Worm (Caenorhabditis elegans) whole organism, L4/young adult: ENCODE data around the gene eri-5.

Experiments used
- W03F9.2 ChIP-seq: fragments of 150-350 bp; optimal IDR thresholded peaks from 2 replicates; lab custom pipeline; 2014; ENCODE audit warnings: missing biosample characterization, missing genetic modification characterization
- dao-5 ChIP-seq: sonication (generic microtip); optimal IDR thresholded peaks from 2 replicates; lab custom pipeline; 2016; ENCODE audit warnings: missing genotype, missing genetic modification characterization, moderate library complexity, missing compliant biosample characterization
- him-1 ChIP-seq: sonication (generic microtip); optimal IDR thresholded peaks from 2 replicates; lab custom pipeline; 2016; ENCODE audit warnings: missing genotype, missing genetic modification reagents, missing genetic modification characterization, missing compliant biosample characterization

The eri-5 gene

ce11 chrIV:2390804-2391203 is at the start of gene eri-5:
eri-5 (plus strand) TSS chrIV:2390821.
- TF ChIP-seq W03F9.2 (no peak), dao-5 (no peak), him-1 (no peak)

- TF ChIP-seq dao-5, result no peak
- TF ChIP-seq him-1, result no peak
- TF ChIP-seq W03F9.2, result peak; percentile 63
These were observed 41.7 kb upstream of the eri-5 start, which contains the start of the genes ppgn-1 and tftc-1 for ce11 chrIV:2348862-2349321. ppgn-1 (minus strand) TSS chrIV:2348912. tftc-1 (plus strand) TSS chrIV:2349271.

ce11 chrIV:2383713-2384112 is 6.9 kb upstream of the eri-5 start, which contains the start of gene Y38F2AR.3:
Y38F2AR.3 (plus strand) TSS chrIV:2384013.
- TF ChIP-seq dao-5 (no peak), him-1 (no peak), W03F9.2 (no peak)

ce11 chrIV:2387970-2388705 is 2.5 kb upstream of the eri-5 start, which contains the start of gene sec-61.B:
sec-61.B (minus strand) TSS chrIV:2388675.
- TF ChIP-seq dao-5, result no peak
- peak; percentile 8 for TF ChIP-seq W03F9.2

ce11 chrIV:2388949-2389495 is 1.6 kb upstream of the eri-5 start, which contains the start of gene trap-3:
trap-3 (plus strand) TSS chrIV:2389445.
- peak; percentile 93 for TF ChIP-seq W03F9.2
- TF ChIP-seq him-1, result peak; percentile 58
- TF ChIP-seq dao-5, result peak; percentile 63

- TF ChIP-seq W03F9.2 (no peak), dao-5 (no peak), him-1 (no peak)
These were observed 876 bp upstream of the eri-5 start for ce11 chrIV:2389745-2390144.

- TF ChIP-seq him-1 (no peak), dao-5 (no peak), W03F9.2 (no peak)
These were observed 359 bp upstream of the eri-5 start for ce11 chrIV:2390251-2390672.

- TF ChIP-seq him-1 (no peak), dao-5 (no peak), W03F9.2 (no peak)
These were observed 1.2 kb downstream of the eri-5 start for ce11 chrIV:2391809-2392208.

ce11 chrIV:2393023-2393422 is 2.4 kb downstream of the eri-5 start:
- TF ChIP-seq dao-5 (no peak), him-1 (no peak), W03F9.2 (no peak)

ce11 chrIV:2395997-2396396 is 5.4 kb downstream of the eri-5 start:
- TF ChIP-seq W03F9.2 (no peak), dao-5 (no peak), him-1 (no peak)

ce11 chrIV:2398317-2398716 is 7.7 kb downstream of the eri-5 start:
- TF ChIP-seq W03F9.2 (no peak), dao-5 (no peak), him-1 (no peak)

ce11 chrIV:2399420-2399819 is 8.8 kb downstream of the eri-5 start, which contains the start of gene Y38F2AR.10:
Y38F2AR.10 (minus strand) TSS chrIV:2399520.
- TF ChIP-seq dao-5, result no peak
- no peak for TF ChIP-seq W03F9.2
- TF ChIP-seq him-1, result no peak

- TF ChIP-seq dao-5, result no peak
- TF ChIP-seq W03F9.2, result no peak
- TF ChIP-seq him-1, result no peak
These were observed 10.0 kb downstream of the eri-5 start for ce11 chrIV:2400651-2401050.

- TF ChIP-seq dao-5, result no peak
- no peak for TF ChIP-seq him-1
- TF ChIP-seq W03F9.2, result no peak
These were observed 12.8 kb downstream of the eri-5 start for ce11 chrIV:2403374-2403773.

ce11 chrIV:2407704-2408103 is 17.1 kb downstream of the eri-5 start:
- TF ChIP-seq him-1 (no peak), dao-5 (no peak), W03F9.2 (no peak)

ce11 chrIV:2408437-2408836 is 17.8 kb downstream of the eri-5 start:
- TF ChIP-seq dao-5 (peak; percentile 75), him-1 (peak; percentile 47), W03F9.2 (peak; percentile 45)
